Worm (Caenorhabditis elegans) whole organism, early embryonic: ENCODE data around the gene mfsd-6.

Source experiments
- B0310.2 ChIP-seq: sonication (generic microtip); optimal IDR thresholded peaks from 2 replicates; lab custom pipeline; 2016; ENCODE audit warnings: mild to moderate bottlenecking, missing genetic modification characterization, missing compliant biosample characterization
- F13C5.2 ChIP-seq: sonication (generic microtip); optimal IDR thresholded peaks from 2 replicates; lab custom pipeline; 2017; ENCODE audit warnings: mild to moderate bottlenecking, missing genetic modification characterization, inconsistent platforms, missing compliant biosample characterization
- aly-1 ChIP-seq: sonication (generic microtip); optimal IDR thresholded peaks from 2 replicates; lab custom pipeline; 2016; ENCODE audit warnings: missing genetic modification characterization, missing compliant biosample characterization
- ama-1 ChIP-seq: fragments of 150-350 bp; optimal IDR thresholded peaks from 2 replicates; lab custom pipeline; 2014
- ceh-13 ChIP-seq: fragments of 200-800 bp; sonication (Bioruptor generic); optimal IDR thresholded peaks from 2 replicates; lab custom pipeline; 2018; ENCODE audit warnings: mild to moderate bottlenecking, missing genetic modification characterization, missing compliant biosample characterization
- ceh-36 ChIP-seq: sonication (generic microtip); optimal IDR thresholded peaks from 2 replicates; lab custom pipeline; 2016; ENCODE audit warnings: missing genetic modification characterization, inconsistent platforms, missing compliant biosample characterization
- ets-7 ChIP-seq: sonication (generic microtip); optimal IDR thresholded peaks from 2 replicates; lab custom pipeline; 2016; ENCODE audit warnings: missing genotype, missing genetic modification characterization, missing compliant biosample characterization
- flt-1 ChIP-seq: fragments of 200-800 bp; sonication (Bioruptor generic); IDR thresholded peaks from 2 replicates; pipeline ENCODE4 v1.3.6; 2022; ENCODE audit warnings: missing genetic modification characterization, missing compliant biosample characterization
- hmbx-1 ChIP-seq: sonication (generic microtip); optimal IDR thresholded peaks from 2 replicates; lab custom pipeline; 2016; ENCODE audit warnings: mild to moderate bottlenecking, missing genetic modification characterization, missing compliant biosample characterization
- hmg-4 ChIP-seq: fragments of 200-800 bp; sonication (Bioruptor generic); optimal IDR thresholded peaks from 2 replicates; lab custom pipeline; 2018; ENCODE audit warnings: mild to moderate bottlenecking, missing genetic modification characterization, missing compliant biosample characterization
- hnd-1 ChIP-seq: sonication (generic microtip); optimal IDR thresholded peaks from 2 replicates; lab custom pipeline; 2016; ENCODE audit warnings: missing genetic modification characterization, missing compliant biosample characterization
- pes-1 ChIP-seq: fragments of 200-800 bp; sonication (Bioruptor generic); IDR thresholded peaks from 2 replicates; pipeline ENCODE4 v1.3.6; 2022; ENCODE audit warnings: missing genetic modification reagents, missing genetic modification characterization, missing compliant biosample characterization
- scrt-1 ChIP-seq: fragments of 200-800 bp; sonication (Bioruptor generic); IDR thresholded peaks from 2 replicates; pipeline ENCODE4 v1.3.6; 2022; ENCODE audit warnings: missing genetic modification characterization, missing compliant biosample characterization
- sea-1 ChIP-seq: fragments of 200-800 bp; sonication (Bioruptor generic); conservative IDR thresholded peaks from 2 replicates; pipeline ENCODE4 v1.3.6; 2022; ENCODE audit warnings: missing genetic modification characterization, missing compliant biosample characterization
- tbx-11 ChIP-seq: fragments of 200-800 bp; sonication (Bioruptor generic); IDR thresholded peaks from 2 replicates; pipeline ENCODE4 v1.3.6; 2022; ENCODE audit warnings: missing genetic modification characterization, missing compliant biosample characterization
- tbx-37 ChIP-seq: fragments of 200-800 bp; sonication (Bioruptor generic); conservative IDR thresholded peaks from 2 replicates; pipeline ENCODE4 v1.3.6; 2022; ENCODE audit warnings: missing genetic modification reagents, missing genetic modification characterization, missing compliant biosample characterization
- tra-4 ChIP-seq: sonication (generic microtip); optimal IDR thresholded peaks from 2 replicates; lab custom pipeline; 2017; ENCODE audit warnings: missing genetic modification characterization, missing compliant biosample characterization

Gene mfsd-6

ce11 chrIII:7579324-7579723 lies at the start of gene mfsd-6:
Gene mfsd-6, minus strand, starts transcription at chrIII:7579411.
- TF ChIP-seq pes-1 (GFP tag; lab: Robert Waterston, UW) (no peak), hnd-1 (no peak), tra-4 (no peak), hmbx-1 (tag; lab: Kevin White, UChicago) (no peak), F13C5.2 (tag; lab: Kevin White, UChicago) (no peak), ets-7 (no peak), B0310.2 (tag; lab: Kevin White, UChicago) (no peak), tbx-37 (GFP tag; lab: Robert Waterston, UW) (no peak), sea-1 (GFP tag; lab: Robert Waterston, UW) (no peak), tbx-11 (no peak), aly-1 (tag; lab: Kevin White, UChicago) (no peak), scrt-1 (GFP tag; lab: Robert Waterston, UW) (no peak), hmg-4 (GFP tag; lab: Kevin White, UChicago) (no peak), ceh-13 (no peak), ceh-36 (tag; lab: Kevin White, UChicago) (no peak), flt-1 (GFP tag; lab: Robert Waterston, UW) (no peak), ama-1 (lab: Kevin White, UChicago) (no peak)

DNA sequence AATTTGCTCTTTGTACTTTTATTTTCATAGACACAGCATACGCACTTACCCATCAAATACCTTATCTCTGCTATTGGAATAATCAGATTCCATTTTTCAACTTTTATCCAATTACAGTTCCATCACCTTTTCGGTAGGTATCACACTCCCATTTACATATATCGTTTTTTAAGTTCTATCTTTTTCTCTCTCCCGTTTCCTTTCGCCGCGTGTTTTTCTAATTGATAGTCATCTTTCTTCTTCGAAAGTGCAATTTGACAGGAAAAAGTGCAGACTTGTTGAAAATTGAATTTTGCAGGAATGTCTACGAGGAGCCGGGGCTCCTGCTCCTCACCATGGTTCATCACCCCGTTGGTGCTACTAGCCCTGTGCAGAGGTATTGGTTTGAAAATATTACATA lies 45.9 kb upstream of the mfsd-6 start, which contains the start of gene fbn-1:
TSS of gene fbn-1 (plus strand) at position 301 of the 400 bp plus-strand sequence.
- TF ChIP-seq tra-4, result no peak
- TF ChIP-seq hmbx-1 (tag; lab: Kevin White, UChicago), result no peak
- no peak for TF ChIP-seq aly-1 (tag; lab: Kevin White, UChicago)
- TF ChIP-seq F13C5.2 (tag; lab: Kevin White, UChicago), result no peak
- no peak for TF ChIP-seq ceh-36 (tag; lab: Kevin White, UChicago)
- no peak for TF ChIP-seq ama-1 (lab: Kevin White, UChicago)
- TF ChIP-seq tbx-37 (GFP tag; lab: Robert Waterston, UW), result no peak
- no peak for TF ChIP-seq pes-1 (GFP tag; lab: Robert Waterston, UW)
- TF ChIP-seq hnd-1, result no peak
- TF ChIP-seq sea-1 (GFP tag; lab: Robert Waterston, UW), result no peak
- TF ChIP-seq scrt-1 (GFP tag; lab: Robert Waterston, UW), result no peak
- no peak for TF ChIP-seq ets-7

- TF ChIP-seq sea-1 (GFP tag; lab: Robert Waterston, UW), result no peak
- TF ChIP-seq tbx-37 (GFP tag; lab: Robert Waterston, UW), result no peak
- no peak for TF ChIP-seq ceh-36 (tag; lab: Kevin White, UChicago)
- no peak for TF ChIP-seq hnd-1
- no peak for TF ChIP-seq scrt-1 (GFP tag; lab: Robert Waterston, UW)
- TF ChIP-seq ceh-13, result no peak
Measured at ce11 chrIII:7622922-7623321, 43.7 kb upstream of the mfsd-6 start.

- TF ChIP-seq sea-1 (GFP tag; lab: Robert Waterston, UW), result no peak
- no peak for TF ChIP-seq pes-1 (GFP tag; lab: Robert Waterston, UW)
- TF ChIP-seq tbx-37 (GFP tag; lab: Robert Waterston, UW), result no peak
- TF ChIP-seq flt-1 (GFP tag; lab: Robert Waterston, UW), result no peak
- no peak for TF ChIP-seq tbx-11
- no peak for TF ChIP-seq ceh-36 (tag; lab: Kevin White, UChicago)
- no peak for TF ChIP-seq ceh-13
Measured at ce11 chrIII:7621355-7621754, 42.1 kb upstream of the mfsd-6 start.

- no peak for TF ChIP-seq pes-1 (GFP tag; lab: Robert Waterston, UW)
- no peak for TF ChIP-seq sea-1 (GFP tag; lab: Robert Waterston, UW)
- no peak for TF ChIP-seq hnd-1
- no peak for TF ChIP-seq scrt-1 (GFP tag; lab: Robert Waterston, UW)
- no peak for TF ChIP-seq ets-7
- no peak for TF ChIP-seq tbx-11
- no peak for TF ChIP-seq tbx-37 (GFP tag; lab: Robert Waterston, UW)
- no peak for TF ChIP-seq flt-1 (GFP tag; lab: Robert Waterston, UW)
Measured at ce11 chrIII:7619846-7620245, 40.6 kb upstream of the mfsd-6 start.

- TF ChIP-seq ceh-36 (tag; lab: Kevin White, UChicago), result no peak
- TF ChIP-seq aly-1 (tag; lab: Kevin White, UChicago), result no peak
- no peak for TF ChIP-seq pes-1 (GFP tag; lab: Robert Waterston, UW)
- TF ChIP-seq hnd-1, result no peak
- no peak for TF ChIP-seq ets-7
- no peak for TF ChIP-seq tra-4
- no peak for TF ChIP-seq flt-1 (GFP tag; lab: Robert Waterston, UW)
- no peak for TF ChIP-seq ama-1 (lab: Kevin White, UChicago)
- no peak for TF ChIP-seq B0310.2 (tag; lab: Kevin White, UChicago)
- no peak for TF ChIP-seq F13C5.2 (tag; lab: Kevin White, UChicago)
- TF ChIP-seq tbx-11, result no peak
- TF ChIP-seq ceh-13, result no peak
Measured at ce11 chrIII:7618294-7618693, 39.1 kb upstream of the mfsd-6 start.

ce11 chrIII:7616228-7616627 lies 37.0 kb upstream of the mfsd-6 start, which contains the start of gene T04A6.1:
Gene T04A6.1, plus strand, starts transcription at chrIII:7616528.
- TF ChIP-seq ets-7 (no peak), tbx-11 (no peak), F13C5.2 (tag; lab: Kevin White, UChicago) (no peak), tra-4 (no peak), hnd-1 (no peak), pes-1 (GFP tag; lab: Robert Waterston, UW) (no peak), hmg-4 (GFP tag; lab: Kevin White, UChicago) (no peak), tbx-37 (GFP tag; lab: Robert Waterston, UW) (no peak), B0310.2 (tag; lab: Kevin White, UChicago) (no peak), ama-1 (lab: Kevin White, UChicago) (no peak), ceh-36 (tag; lab: Kevin White, UChicago) (no peak), scrt-1 (GFP tag; lab: Robert Waterston, UW) (no peak), sea-1 (GFP tag; lab: Robert Waterston, UW) (no peak), ceh-13 (no peak), flt-1 (GFP tag; lab: Robert Waterston, UW) (no peak)

DNA sequence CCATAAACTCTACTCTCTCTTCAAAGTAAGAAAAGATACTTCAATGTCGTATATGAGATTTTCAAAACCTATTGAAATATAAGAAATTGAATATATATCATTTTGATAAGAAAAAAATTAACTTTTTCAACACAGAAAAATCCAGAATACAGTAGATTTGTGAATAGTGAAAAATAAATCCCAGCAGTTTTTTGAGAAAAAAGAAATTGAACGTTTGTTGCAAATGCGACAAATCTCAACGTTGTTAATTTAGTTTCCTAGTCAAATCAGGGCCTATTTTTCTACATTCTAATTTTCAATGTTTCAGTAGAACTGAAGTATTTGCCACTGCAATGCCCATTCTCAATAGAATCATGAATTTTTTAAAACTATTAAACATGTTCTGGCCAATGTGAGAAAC lies 35.3 kb upstream of the mfsd-6 start, which contains the start of gene T04A6.2:
TSS of gene T04A6.2 (plus strand) at position 301 of the 400 bp plus-strand sequence.
- TF ChIP-seq ama-1 (lab: Kevin White, UChicago) (no peak), flt-1 (GFP tag; lab: Robert Waterston, UW) (no peak), hnd-1 (no peak), ets-7 (no peak), pes-1 (GFP tag; lab: Robert Waterston, UW) (no peak), ceh-13 (no peak), aly-1 (tag; lab: Kevin White, UChicago) (no peak)
